Fruit fly (Drosophila melanogaster) whole organism, embryonic: ENCODE measurements around the gene Dph5.

Experiments
- ATbp ChIP-seq: fragments of 200-800 bp; sonication (Bioruptor generic); optimal IDR thresholded peaks from 2 replicates; lab custom pipeline; 2017; ENCODE audit warnings: missing biosample characterization, mild to moderate bottlenecking, missing genetic modification characterization, missing genetic modification reagents
- CG10959 ChIP-seq: fragments of 200-800 bp; sonication (Bioruptor generic); IDR thresholded peaks from 2 replicates; pipeline ENCODE4 v1.3.6; 2022; ENCODE audit warnings: missing biosample characterization, missing genetic modification characterization
- CG11560 ChIP-seq: fragments of 200-800 bp; sonication (Bioruptor generic); IDR thresholded peaks from 3 replicates; pipeline ENCODE4 v1.3.6; 2022; ENCODE audit warnings: missing biosample characterization, missing genetic modification characterization
- CG12236 ChIP-seq: fragments of 200-800 bp; sonication (Bioruptor generic); optimal IDR thresholded peaks from 2 replicates; lab custom pipeline; 2016; ENCODE audit warnings: missing biosample characterization, missing genetic modification characterization
- CG12744 ChIP-seq: fragments of 200-800 bp; sonication (Bioruptor generic); optimal IDR thresholded peaks from 2 replicates; lab custom pipeline; 2016; ENCODE audit warnings: missing biosample characterization, missing genetic modification characterization
- CG13775 ChIP-seq: fragments of 200-800 bp; sonication (Bioruptor generic); optimal IDR thresholded peaks from 3 replicates; lab custom pipeline; 2017; ENCODE audit warnings: missing biosample characterization, mild to moderate bottlenecking, missing genetic modification characterization
- CG13894 ChIP-seq: fragments of 200-800 bp; sonication (Bioruptor generic); optimal IDR thresholded peaks from 3 replicates; lab custom pipeline; 2018; ENCODE audit warnings: missing biosample characterization, mild to moderate bottlenecking, missing genetic modification characterization, moderate library complexity
- CG1603 ChIP-seq: fragments of 200-800 bp; sonication (Bioruptor generic); optimal IDR thresholded peaks from 2 replicates; lab custom pipeline; 2019; ENCODE audit warnings: missing biosample characterization, mild to moderate bottlenecking, missing genetic modification characterization, moderate library complexity
- CG16863 ChIP-seq: fragments of 200-800 bp; sonication (Bioruptor generic); optimal IDR thresholded peaks from 3 replicates; lab custom pipeline; 2016; ENCODE audit warnings: missing biosample characterization, missing genetic modification characterization
- CG17802 ChIP-seq: fragments of 200-800 bp; sonication (Bioruptor generic); optimal IDR thresholded peaks from 2 replicates; lab custom pipeline; 2018; ENCODE audit warnings: missing biosample characterization, mild to moderate bottlenecking, missing genetic modification characterization, moderate library complexity
- CG2678 ChIP-seq: fragments of 200-800 bp; sonication (Bioruptor generic); optimal IDR thresholded peaks from 3 replicates; lab custom pipeline; 2019; ENCODE audit warnings: missing biosample characterization, mild to moderate bottlenecking, missing genetic modification characterization, moderate library complexity
- CG2889 ChIP-seq: fragments of 200-800 bp; sonication (Bioruptor generic); IDR thresholded peaks from 3 replicates; pipeline ENCODE4 v1.3.6; 2022; ENCODE audit warnings: missing biosample characterization, missing genetic modification characterization
- CG32772 ChIP-seq: fragments of 200-800 bp; sonication (Bioruptor generic); IDR thresholded peaks from 2 replicates; pipeline ENCODE4 v1.3.6; 2022; ENCODE audit warnings: missing biosample characterization, missing genetic modification characterization
- CG3281 ChIP-seq: fragments of 200-800 bp; sonication (Bioruptor generic); optimal IDR thresholded peaks from 3 replicates; lab custom pipeline; 2017; ENCODE audit warnings: missing biosample characterization, mild to moderate bottlenecking, missing genetic modification characterization
- CG3847 ChIP-seq: fragments of 200-800 bp; sonication (Bioruptor generic); IDR thresholded peaks from 2 replicates; pipeline ENCODE4 v1.3.6; 2022; ENCODE audit warnings: missing biosample characterization, missing genetic modification characterization
- CG42726 ChIP-seq: fragments of 200-800 bp; sonication (Bioruptor generic); IDR thresholded peaks from 2 replicates; pipeline ENCODE4 v1.3.6; 2022; ENCODE audit warnings: missing biosample characterization, missing genetic modification characterization; ENCODE audit not compliant: partially characterized antibody
- CG43689 ChIP-seq: fragments of 200-800 bp; sonication (Bioruptor generic); IDR thresholded peaks from 2 replicates; pipeline ENCODE4 v1.3.6; 2022; ENCODE audit warnings: missing biosample characterization, missing genetic modification characterization
- CG6854 ChIP-seq: fragments of 200-800 bp; sonication (Bioruptor generic); optimal IDR thresholded peaks from 3 replicates; lab custom pipeline; 2017; ENCODE audit warnings: missing biosample characterization, mild to moderate bottlenecking, missing genetic modification characterization
- CG7839 ChIP-seq: fragments of 200-800 bp; sonication (Bioruptor generic); optimal IDR thresholded peaks from 3 replicates; lab custom pipeline; 2018; ENCODE audit warnings: missing biosample characterization, mild to moderate bottlenecking, missing genetic modification characterization, moderate library complexity
- CG8281 ChIP-seq: fragments of 200-800 bp; sonication (Bioruptor generic); optimal IDR thresholded peaks from 2 replicates; lab custom pipeline; 2018; ENCODE audit warnings: missing biosample characterization, mild to moderate bottlenecking, missing genetic modification characterization, moderate library complexity
- CG9932 ChIP-seq: fragments of 200-800 bp; sonication (Bioruptor generic); IDR thresholded peaks from 2 replicates; pipeline ENCODE4 v1.3.6; 2022; ENCODE audit warnings: missing biosample characterization, missing genetic modification characterization
- D19A ChIP-seq: fragments of 200-800 bp; optimal IDR thresholded peaks from 3 replicates; lab custom pipeline; 2019; ENCODE audit warnings: missing biosample characterization, mild to moderate bottlenecking, missing genetic modification characterization, moderate library complexity
- Drgx ChIP-seq: fragments of 200-800 bp; sonication (Bioruptor generic); IDR thresholded peaks from 2 replicates; pipeline ENCODE4 v1.3.6; 2022; ENCODE audit warnings: missing biosample characterization, missing genetic modification characterization
- GATAe ChIP-seq: fragments of 200-800 bp; sonication (Bioruptor generic); conservative IDR thresholded peaks from 2 replicates; pipeline ENCODE4 v1.3.6; 2022; ENCODE audit warnings: missing biosample characterization, missing genetic modification characterization
- H2.0 ChIP-seq: fragments of 200-800 bp; sonication (Bioruptor generic); IDR thresholded peaks from 2 replicates; pipeline ENCODE4 v1.3.6; 2022; ENCODE audit warnings: missing biosample characterization, missing genetic modification characterization
- Jarid2 ChIP-seq: fragments of 200-800 bp; sonication (Bioruptor generic); optimal IDR thresholded peaks from 3 replicates; lab custom pipeline; 2017; ENCODE audit warnings: mild to moderate bottlenecking, missing biosample characterization, missing genetic modification reagents, missing genetic modification characterization
- Med ChIP-seq: fragments of 200-800 bp; sonication (Bioruptor generic); peaks from one replicate; lab custom pipeline; 2016; ENCODE audit warnings: missing biosample characterization, missing genetic modification characterization, mild to moderate bottlenecking, inconsistent platforms, moderate library complexity
- Nf-YB ChIP-seq: fragments of 200-800 bp; sonication (Bioruptor generic); optimal IDR thresholded peaks from 3 replicates; lab custom pipeline; 2019; ENCODE audit warnings: missing biosample characterization, mild to moderate bottlenecking, missing genetic modification characterization, moderate library complexity
- Nf-YC ChIP-seq: fragments of 200-800 bp; optimal IDR thresholded peaks from 3 replicates; lab custom pipeline; 2019; ENCODE audit warnings: missing biosample characterization, mild to moderate bottlenecking, missing genetic modification characterization, moderate library complexity
- NfI ChIP-seq: fragments of 200-800 bp; sonication (Bioruptor generic); optimal IDR thresholded peaks from 3 replicates; lab custom pipeline; 2018; ENCODE audit warnings: missing biosample characterization, mild to moderate bottlenecking, missing genetic modification characterization, moderate library complexity
- PHDP ChIP-seq: fragments of 200-800 bp; sonication (Bioruptor generic); optimal IDR thresholded peaks from 3 replicates; lab custom pipeline; 2018; ENCODE audit warnings: missing biosample characterization, mild to moderate bottlenecking, missing genetic modification characterization, moderate library complexity
- amos ChIP-seq: fragments of 200-800 bp; sonication (Bioruptor generic); IDR thresholded peaks from 2 replicates; pipeline ENCODE4 v1.3.6; 2022; ENCODE audit warnings: missing biosample characterization, missing genetic modification characterization; ENCODE audit not compliant: partially characterized antibody
- ash1 ChIP-seq: fragments of 200-800 bp; sonication (Bioruptor generic); optimal IDR thresholded peaks from 2 replicates; lab custom pipeline; 2018; ENCODE audit warnings: missing biosample characterization, mild to moderate bottlenecking, missing genetic modification characterization
- bbx ChIP-seq: fragments of 200-800 bp; sonication (Bioruptor generic); IDR thresholded peaks from 2 replicates; pipeline ENCODE4 v1.3.6; 2022; ENCODE audit warnings: missing biosample characterization, missing genetic modification characterization; ENCODE audit not compliant: partially characterized antibody
- crp ChIP-seq, 2 experiments: fragments of 200-800 bp; sonication (Bioruptor generic); optimal IDR thresholded peaks; 2 replicates in 1 of 2; 3 replicates in 1 of 2; lab custom pipeline; 2017; ENCODE audit warnings: missing biosample characterization in 2 of 2, missing genetic modification characterization in 2 of 2, mild to moderate bottlenecking in 1 of 2, moderate library complexity in 1 of 2
- exex ChIP-seq: fragments of 200-800 bp; sonication (Bioruptor generic); optimal IDR thresholded peaks from 4 replicates; lab custom pipeline; 2018; ENCODE audit warnings: missing biosample characterization, mild to moderate bottlenecking, missing genetic modification characterization, moderate library complexity
- grau ChIP-seq: fragments of 200-800 bp; optimal IDR thresholded peaks from 3 replicates; lab custom pipeline; 2019; ENCODE audit warnings: missing biosample characterization, mild to moderate bottlenecking, missing genetic modification characterization, moderate library complexity
- ind ChIP-seq: fragments of 200-800 bp; sonication (Bioruptor generic); optimal IDR thresholded peaks from 3 replicates; lab custom pipeline; 2016; ENCODE audit warnings: missing biosample characterization, missing genetic modification characterization
- kah ChIP-seq: fragments of 200-800 bp; sonication (Bioruptor generic); optimal IDR thresholded peaks from 2 replicates; lab custom pipeline; 2018; ENCODE audit warnings: missing biosample characterization, mild to moderate bottlenecking, missing genetic modification characterization
- kay ChIP-seq: fragments of 200-800 bp; sonication (Bioruptor generic); optimal IDR thresholded peaks from 2 replicates; lab custom pipeline; 2016; ENCODE audit warnings: missing biosample characterization, missing genetic modification characterization
- lab ChIP-seq: fragments of 200-800 bp; sonication (Bioruptor generic); optimal IDR thresholded peaks from 3 replicates; lab custom pipeline; 2017; ENCODE audit warnings: missing biosample characterization, missing genetic modification characterization, mild to moderate bottlenecking, moderate library complexity, missing genetic modification reagents
- onecut ChIP-seq: fragments of 200-800 bp; sonication (Bioruptor generic); IDR thresholded peaks from 2 replicates; pipeline ENCODE4 v1.3.6; 2022; ENCODE audit warnings: missing biosample characterization, missing genetic modification characterization
- p53 ChIP-seq: fragments of 200-800 bp; sonication (Bioruptor generic); optimal IDR thresholded peaks from 2 replicates; lab custom pipeline; 2016; ENCODE audit warnings: missing biosample characterization, missing genetic modification characterization
- pb ChIP-seq: fragments of 200-800 bp; sonication (Bioruptor generic); optimal IDR thresholded peaks from 3 replicates; lab custom pipeline; 2016; ENCODE audit warnings: missing biosample characterization, missing genetic modification characterization
- peb ChIP-seq: fragments of 200-800 bp; sonication (Bioruptor generic); IDR thresholded peaks from 2 replicates; pipeline ENCODE4 v1.3.6; 2022; ENCODE audit warnings: missing biosample characterization, missing genetic modification characterization
- psq ChIP-seq: fragments of 200-800 bp; sonication (Bioruptor generic); optimal IDR thresholded peaks from 2 replicates; lab custom pipeline; 2017; ENCODE audit warnings: missing biosample characterization, missing genetic modification characterization
- sc ChIP-seq, 3 experiments: fragments of >200 bp in 2 of 3; fragments of 200-800 bp in 1 of 3; sonication (Bioruptor generic) in 1 of 3; optimal IDR thresholded peaks; 2 replicates in 2 of 3; 3 replicates in 1 of 3; lab custom pipeline; 2017; ENCODE audit warnings: mild to moderate bottlenecking in 1 of 3, missing biosample characterization in 1 of 3, missing genetic modification characterization in 1 of 3, missing genetic modification reagents in 1 of 3
- tup ChIP-seq: fragments of 200-800 bp; sonication (Bioruptor generic); optimal IDR thresholded peaks from 2 replicates; lab custom pipeline; 2016; ENCODE audit warnings: missing biosample characterization, mild to moderate bottlenecking, missing genetic modification characterization, moderate library complexity
- zen ChIP-seq: fragments of 200-800 bp; sonication (Bioruptor generic); optimal IDR thresholded peaks from 3 replicates; lab custom pipeline; 2018; ENCODE audit warnings: missing biosample characterization, mild to moderate bottlenecking, missing genetic modification characterization, moderate library complexity
- zfh2 ChIP-seq: fragments of 200-800 bp; sonication (Bioruptor generic); optimal IDR thresholded peaks from 2 replicates; lab custom pipeline; 2016; ENCODE audit warnings: missing biosample characterization, missing genetic modification characterization

Dph5 gene

dm6 chr3R:22596450-22596849, 13.4 kb upstream of the Dph5 start (continued):
- TF ChIP-seq Drgx (GFP tag; lab: Robert Waterston, UW) = no peak
- no peak for TF ChIP-seq CG17802 (tag; lab: Kevin White, UChicago)
- TF ChIP-seq CG13894 (tag; lab: Kevin White, UChicago) = no peak
- no peak for TF ChIP-seq Nf-YC (tag; lab: Kevin White, UChicago)
- no peak for TF ChIP-seq CG6854 (GFP tag; lab: Kevin White, UChicago)
- no peak for TF ChIP-seq amos (GFP tag; lab: Robert Waterston, UW)
- peak; percentile 19; the same call in 1 of the 2 replicates for TF ChIP-seq CG9932 (GFP tag; lab: Robert Waterston, UW)
- peak; percentile 7 for TF ChIP-seq CG16863 (GFP tag; lab: Kevin White, UChicago)
- TF ChIP-seq peb (GFP tag; lab: Robert Waterston, UW) = peak; percentile 43; the same call in 1 of the 2 replicates
- no peak for TF ChIP-seq H2.0
- no peak for TF ChIP-seq zen (tag; lab: Kevin White, UChicago)
- peak; percentile 53 for TF ChIP-seq CG12236 (GFP tag; lab: Kevin White, UChicago)
- no peak for TF ChIP-seq crp (GFP tag; optimal IDR thresholded peaks at IDR 0.05; lab: Kevin White, UChicago)
- no peak for TF ChIP-seq CG3847
- peak; percentile 64 for TF ChIP-seq CG1603 (tag; lab: Kevin White, UChicago)
- peak; percentile 19 for TF ChIP-seq tup (GFP tag; lab: Kevin White, UChicago)
- TF ChIP-seq sc (optimal IDR thresholded peaks at IDR 0.05; lab: Kevin White, UChicago) = no peak
- TF ChIP-seq sc (GFP tag; optimal IDR thresholded peaks at IDR 0.05; lab: Kevin White, UChicago) = peak; percentile 26
- peak; percentile 34; the same call in 1 of the 2 replicates for TF ChIP-seq CG32772 (GFP tag; lab: Robert Waterston, UW)
- peak; percentile 62 for TF ChIP-seq exex
- no peak for TF ChIP-seq Nf-YB (GFP tag; lab: Kevin White, UChicago)
- TF ChIP-seq D19A = peak; percentile 5
- peak; percentile 40; the same call in 1 of the 2 replicates for TF ChIP-seq onecut (GFP tag; lab: Robert Waterston, UW)
- no peak for TF ChIP-seq pb (GFP tag; lab: Kevin White, UChicago)
- peak; percentile 29 for TF ChIP-seq CG3281 (GFP tag; lab: Kevin White, UChicago)
- peak; percentile 38 for TF ChIP-seq CG8281
- peak; percentile 5; the same call in 1 of the 2 replicates for TF ChIP-seq CG10959 (GFP tag; lab: Robert Waterston, UW)
- TF ChIP-seq CG12744 (GFP tag; lab: Kevin White, UChicago) = peak; percentile 29
- no peak for TF ChIP-seq zfh2 (GFP tag; lab: Kevin White, UChicago)
- TF ChIP-seq kah (GFP tag; lab: Kevin White, UChicago) = no peak
- TF ChIP-seq CG43689 (GFP tag; lab: Robert Waterston, UW) = peak; percentile 40; the same call in 1 of the 2 replicates
- no peak for TF ChIP-seq kay
- TF ChIP-seq psq = no peak
- TF ChIP-seq ind (GFP tag; lab: Kevin White, UChicago) = no peak
- TF ChIP-seq ash1 (GFP tag; lab: Kevin White, UChicago) = no peak
- TF ChIP-seq PHDP = peak; percentile 32
- no peak for TF ChIP-seq CG2889 (GFP tag; lab: Robert Waterston, UW)
- TF ChIP-seq CG2678 (tag; lab: Kevin White, UChicago) = peak; percentile 68
- TF ChIP-seq bbx (GFP tag; lab: Robert Waterston, UW) = no peak
- no peak for TF ChIP-seq GATAe
- TF ChIP-seq ATbp = peak; percentile 79
- no peak for TF ChIP-seq CG7839 (tag; lab: Kevin White, UChicago)
- peak; percentile 93 for TF ChIP-seq Med (GFP tag; lab: Kevin White, UChicago)
- no peak for TF ChIP-seq grau
- TF ChIP-seq CG11560 (tag; lab: Robert Waterston, UW) = no peak
- no peak for TF ChIP-seq CG42726 (GFP tag; lab: Robert Waterston, UW)
- TF ChIP-seq CG13775 = no peak
- peak; percentile 91 for TF ChIP-seq lab (GFP tag; lab: Kevin White, UChicago)
- peak; percentile 11 for TF ChIP-seq NfI (GFP tag; lab: Kevin White, UChicago)
- TF ChIP-seq Jarid2 (GFP tag; lab: Kevin White, UChicago) = peak; percentile 18
- TF ChIP-seq p53 (GFP tag; lab: Kevin White, UChicago) = peak; percentile 54
